Worm (Caenorhabditis elegans) whole organism, late embryonic: ENCODE results near the gene mlc-2.
"Not testable (repeated sequence)": the region's sequence is repeated elsewhere in the genome, so short reads cannot be mapped to it uniquely, and the experiment has no call there.

Experiments used
- C08G9.2 ChIP-seq: sonication (generic microtip); optimal IDR thresholded peaks from 2 replicates; lab custom pipeline; 2016; ENCODE audit warnings: mild to moderate bottlenecking, missing genetic modification characterization, moderate library complexity, missing compliant biosample characterization
- C38D4.7 ChIP-seq: fragments of 200-800 bp; sonication (Bioruptor generic); optimal IDR thresholded peaks from 2 replicates; lab custom pipeline; 2018; ENCODE audit warnings: mild to moderate bottlenecking, missing genetic modification characterization, moderate library complexity, missing compliant biosample characterization
- F13H6.1 ChIP-seq: sonication (generic microtip); optimal IDR thresholded peaks from 2 replicates; lab custom pipeline; 2016; ENCODE audit warnings: missing genetic modification characterization, missing compliant biosample characterization
- K02D7.2 ChIP-seq: sonication (generic microtip); optimal IDR thresholded peaks from 2 replicates; lab custom pipeline; 2017; ENCODE audit warnings: mild to moderate bottlenecking, missing genetic modification characterization, missing compliant biosample characterization
- K09A11.1 ChIP-seq: sonication (generic microtip); optimal IDR thresholded peaks from 2 replicates; lab custom pipeline; 2017; ENCODE audit warnings: antibody characterized with exemption, mild to moderate bottlenecking, missing genetic modification characterization, missing compliant biosample characterization; ENCODE audit not compliant: insufficient read depth
- T23F11.4 ChIP-seq: fragments of 200-800 bp; sonication (Bioruptor generic); optimal IDR thresholded peaks from 2 replicates; lab custom pipeline; 2018; ENCODE audit warnings: mild to moderate bottlenecking, missing genetic modification characterization, missing compliant biosample characterization
- Y22D7AL.16 ChIP-seq: sonication (generic microtip); optimal IDR thresholded peaks from 2 replicates; lab custom pipeline; 2016; ENCODE audit warnings: missing genetic modification characterization, missing compliant biosample characterization
- ama-1 ChIP-seq: fragments of 150-350 bp; optimal IDR thresholded peaks from 2 replicates; lab custom pipeline; 2014
- ceh-14 ChIP-seq: sonication (generic microtip); optimal IDR thresholded peaks from 2 replicates; lab custom pipeline; 2016; ENCODE audit warnings: missing genotype, missing genetic modification characterization, missing compliant biosample characterization
- ceh-18 ChIP-seq: sonication (generic microtip); optimal IDR thresholded peaks from 2 replicates; lab custom pipeline; 2016; ENCODE audit warnings: missing genetic modification characterization, missing compliant biosample characterization
- ceh-22 ChIP-seq: sonication (generic microtip); optimal IDR thresholded peaks from 2 replicates; lab custom pipeline; 2017; ENCODE audit warnings: missing biosample characterization, missing genetic modification characterization
- ceh-31 ChIP-seq: sonication (generic microtip); optimal IDR thresholded peaks from 2 replicates; lab custom pipeline; 2016; ENCODE audit warnings: missing genetic modification characterization, missing compliant biosample characterization
- ceh-34 ChIP-seq: sonication (generic microtip); optimal IDR thresholded peaks from 2 replicates; lab custom pipeline; 2016; ENCODE audit warnings: mild to moderate bottlenecking, missing genetic modification characterization, missing compliant biosample characterization
- ceh-45 ChIP-seq: fragments of 200-800 bp; sonication (Bioruptor generic); IDR thresholded peaks from 2 replicates; pipeline ENCODE4 v1.3.6; 2022; ENCODE audit warnings: missing genetic modification reagents, missing genetic modification characterization, missing compliant biosample characterization
- ceh-48 ChIP-seq: sonication (generic microtip); optimal IDR thresholded peaks from 2 replicates; lab custom pipeline; 2016; ENCODE audit warnings: missing genetic modification characterization, inconsistent platforms, missing compliant biosample characterization
- ceh-9 ChIP-seq: sonication (generic microtip); optimal IDR thresholded peaks from 2 replicates; lab custom pipeline; 2016; ENCODE audit warnings: mild to moderate bottlenecking, missing genetic modification characterization, inconsistent platforms, missing compliant biosample characterization
- che-1 ChIP-seq: sonication (generic microtip); optimal IDR thresholded peaks from 2 replicates; lab custom pipeline; 2016; ENCODE audit warnings: mild to moderate bottlenecking, missing genetic modification characterization, missing compliant biosample characterization
- elt-2 ChIP-seq: sonication (generic microtip); optimal IDR thresholded peaks from 2 replicates; lab custom pipeline; 2016; ENCODE audit warnings: missing genetic modification reagents, missing genetic modification characterization, missing compliant biosample characterization
- elt-4 ChIP-seq: sonication (generic microtip); optimal IDR thresholded peaks from 2 replicates; lab custom pipeline; 2016; ENCODE audit warnings: missing genetic modification characterization, missing compliant biosample characterization
- fax-1 ChIP-seq: sonication (generic microtip); optimal IDR thresholded peaks from 2 replicates; lab custom pipeline; 2016; ENCODE audit warnings: missing genotype, missing genetic modification characterization, missing compliant biosample characterization
- fkh-10 ChIP-seq: fragments of 150-350 bp; optimal IDR thresholded peaks from 2 replicates; lab custom pipeline; 2014; ENCODE audit warnings: missing biosample characterization, missing genetic modification reagents, missing genetic modification characterization
- fkh-6 ChIP-seq: sonication (generic microtip); optimal IDR thresholded peaks from 2 replicates; lab custom pipeline; 2016; ENCODE audit warnings: missing genetic modification characterization, missing compliant biosample characterization
- hlh-15 ChIP-seq: sonication (generic microtip); optimal IDR thresholded peaks from 2 replicates; lab custom pipeline; 2016; ENCODE audit warnings: missing genetic modification characterization, missing compliant biosample characterization
- hlh-30 ChIP-seq: sonication (generic microtip); optimal IDR thresholded peaks from 2 replicates; lab custom pipeline; 2017; ENCODE audit warnings: antibody characterized with exemption, missing genetic modification characterization, missing compliant biosample characterization; ENCODE audit not compliant: insufficient read depth
- hlh-6 ChIP-seq: sonication (generic microtip); optimal IDR thresholded peaks from 2 replicates; lab custom pipeline; 2016; ENCODE audit warnings: missing genotype, missing genetic modification characterization, missing compliant biosample characterization
- nfya-1 ChIP-seq: sonication (generic microtip); optimal IDR thresholded peaks from 2 replicates; lab custom pipeline; 2017; ENCODE audit warnings: missing genetic modification characterization, mild to moderate bottlenecking, missing compliant biosample characterization, antibody characterized with exemption, moderate library complexity
- pag-3 ChIP-seq: sonication (generic microtip); optimal IDR thresholded peaks from 2 replicates; lab custom pipeline; 2016; ENCODE audit warnings: missing compliant biosample characterization, missing genetic modification characterization, borderline replicate concordance
- pat-9 ChIP-seq: fragments of 200-800 bp; sonication (Bioruptor generic); optimal IDR thresholded peaks from 2 replicates; lab custom pipeline; 2018; ENCODE audit warnings: mild to moderate bottlenecking, missing genetic modification characterization, moderate library complexity, missing compliant biosample characterization
- pros-1 ChIP-seq: fragments of 150-350 bp; optimal IDR thresholded peaks from 2 replicates; lab custom pipeline; 2014; ENCODE audit warnings: missing biosample characterization, missing genetic modification reagents, missing genetic modification characterization
- ref-2 ChIP-seq: sonication (generic microtip); optimal IDR thresholded peaks from 2 replicates; lab custom pipeline; 2016; ENCODE audit warnings: missing genetic modification characterization, missing compliant biosample characterization
- rnt-1 ChIP-seq: sonication (generic microtip); optimal IDR thresholded peaks from 2 replicates; lab custom pipeline; 2016; ENCODE audit warnings: missing genetic modification characterization, missing compliant biosample characterization
- sdc-2 ChIP-seq: sonication (generic microtip); optimal IDR thresholded peaks from 2 replicates; lab custom pipeline; 2016; ENCODE audit warnings: missing genotype, missing genetic modification characterization, missing compliant biosample characterization
- sox-2 ChIP-seq: fragments of 200-800 bp; sonication (Bioruptor generic); IDR thresholded peaks from 2 replicates; pipeline ENCODE4 v1.3.6; 2022; ENCODE audit warnings: missing genetic modification reagents, missing genetic modification characterization, missing compliant biosample characterization
- syd-9 ChIP-seq: sonication (generic microtip); optimal IDR thresholded peaks from 2 replicates; lab custom pipeline; 2016; ENCODE audit warnings: mild to moderate bottlenecking, missing genetic modification characterization, moderate library complexity, missing compliant biosample characterization
- tbx-2 ChIP-seq: sonication (generic microtip); optimal IDR thresholded peaks from 2 replicates; lab custom pipeline; 2016; ENCODE audit warnings: missing genetic modification characterization, missing compliant biosample characterization
- tbx-7 ChIP-seq: sonication (generic microtip); optimal IDR thresholded peaks from 2 replicates; lab custom pipeline; 2016; ENCODE audit warnings: missing genotype, missing genetic modification characterization, missing compliant biosample characterization
- unc-3 ChIP-seq, 2 experiments: fragments of 200-800 bp in 1 of 2; sonication (Bioruptor generic) in 1 of 2; sonication (generic microtip) in 1 of 2; conservative IDR thresholded peaks in 1 of 2; optimal IDR thresholded peaks in 1 of 2; 2 replicates each; pipeline versions ENCODE4 v1.3.6 to Lab custom; 2016 to 2022; ENCODE audit warnings: missing compliant biosample characterization in 2 of 2, missing genetic modification characterization in 2 of 2, missing genetic modification reagents in 1 of 2
- unc-42 ChIP-seq: sonication (generic microtip); optimal IDR thresholded peaks from 2 replicates; lab custom pipeline; 2016; ENCODE audit warnings: missing genotype, missing genetic modification characterization, missing compliant biosample characterization
- ztf-16 ChIP-seq: sonication (generic microtip); optimal IDR thresholded peaks from 2 replicates; lab custom pipeline; 2017; ENCODE audit warnings: missing genetic modification characterization, missing compliant biosample characterization

Gene mlc-2

ce11 chrX:17458887-17459286 is 2.5 kb upstream of the mlc-2 start, which contains the start of gene mlc-1:
Gene mlc-1, plus strand, starts transcription at chrX:17459210.
- TF ChIP-seq fkh-6 (tag; lab: Kevin White, UChicago) = no peak
- no peak for TF ChIP-seq unc-42 (tag; lab: Kevin White, UChicago)
- no peak for TF ChIP-seq K09A11.1 (tag; lab: Kevin White, UChicago)
- no peak for TF ChIP-seq Y22D7AL.16 (tag; lab: Kevin White, UChicago)
- no peak for TF ChIP-seq ceh-45
- no peak for TF ChIP-seq sox-2 (GFP tag; lab: Robert Waterston, UW)
- TF ChIP-seq C38D4.7 (GFP tag; lab: Kevin White, UChicago) = no peak
- no peak for TF ChIP-seq hlh-6 (tag; lab: Kevin White, UChicago)
- TF ChIP-seq F13H6.1 (tag; lab: Kevin White, UChicago) = no peak
- no peak for TF ChIP-seq che-1 (tag; lab: Kevin White, UChicago)
- TF ChIP-seq ceh-48 (tag; lab: Kevin White, UChicago) = no peak
- TF ChIP-seq ceh-34 = peak; percentile 27
- no peak for TF ChIP-seq ceh-14 (tag; lab: Kevin White, UChicago)
- peak; percentile 73 for TF ChIP-seq ceh-18 (tag; lab: Kevin White, UChicago)
- peak; percentile 3 for TF ChIP-seq tbx-2 (tag; lab: Kevin White, UChicago)
- TF ChIP-seq ztf-16 (tag; lab: Kevin White, UChicago) = no peak
- no peak for TF ChIP-seq pros-1 (tag; lab: Kevin White, UChicago)
- no peak for TF ChIP-seq ceh-22 (tag; lab: Kevin White, UChicago)
- TF ChIP-seq elt-2 (tag; lab: Kevin White, UChicago) = no peak
- peak; percentile 51 for TF ChIP-seq rnt-1 (tag; lab: Kevin White, UChicago)
- peak; percentile 60 for TF ChIP-seq pat-9 (tag; lab: Kevin White, UChicago)
- no peak for TF ChIP-seq ref-2 (tag; lab: Kevin White, UChicago)
- TF ChIP-seq K02D7.2 (tag; lab: Kevin White, UChicago) = no peak

ce11 chrX:17451410-17451809 is 5.0 kb downstream of the mlc-2 start, which contains the start of gene C36E6.2:
Gene C36E6.2, plus strand, starts transcription at chrX:17451670.
- peak; percentile 83 for TF ChIP-seq sox-2 (GFP tag; lab: Robert Waterston, UW)
- TF ChIP-seq nfya-1 (tag; lab: Kevin White, UChicago) = peak; percentile 63
- peak; percentile 96 for TF ChIP-seq hlh-30 (tag; lab: Kevin White, UChicago)
- TF ChIP-seq fkh-10 (GFP tag; lab: Kevin White, UChicago) = no peak
- peak; percentile 25 for TF ChIP-seq tbx-2 (tag; lab: Kevin White, UChicago)
- peak; percentile 27 for TF ChIP-seq ceh-34
- TF ChIP-seq pat-9 (tag; lab: Kevin White, UChicago) = no peak
- peak; percentile 60 for TF ChIP-seq ceh-31 (tag; lab: Kevin White, UChicago)
- TF ChIP-seq sdc-2 (tag; lab: Kevin White, UChicago) = peak; percentile 61
- no peak for TF ChIP-seq C08G9.2

ce11 chrX:17445239-17445638 is 11.1 kb downstream of the mlc-2 start:
- TF ChIP-seq unc-3 (GFP tag; conservative IDR thresholded peaks at IDR 0.05; lab: Robert Waterston, UW) = peak; percentile 51; the same call in 1 of the 2 replicates
- TF ChIP-seq unc-3 (tag; optimal IDR thresholded peaks at IDR 0.05; lab: Kevin White, UChicago) = not testable (repeated sequence)

- peak; percentile 37; the same call in 1 of the 2 replicates for TF ChIP-seq ceh-45
- TF ChIP-seq unc-3 (GFP tag; conservative IDR thresholded peaks at IDR 0.05; lab: Robert Waterston, UW) = peak; percentile 6; the same call in 1 of the 2 replicates
- TF ChIP-seq unc-3 (tag; optimal IDR thresholded peaks at IDR 0.05; lab: Kevin White, UChicago) = not testable (repeated sequence)
Observed at ce11 chrX:17444683-17445082, 11.7 kb downstream of the mlc-2 start.

ce11 chrX:17438386-17438785 is 18.0 kb downstream of the mlc-2 start, which contains the start of gene C36E6.8:
Gene C36E6.8, plus strand, starts transcription at chrX:17438686.
- TF ChIP-seq ceh-14 (tag; lab: Kevin White, UChicago) (no peak), unc-42 (tag; lab: Kevin White, UChicago) (no peak), tbx-2 (tag; lab: Kevin White, UChicago) (no peak), che-1 (tag; lab: Kevin White, UChicago) (no peak), syd-9 (tag; lab: Kevin White, UChicago) (no peak), fax-1 (no peak), unc-3 (GFP tag; conservative IDR thresholded peaks at IDR 0.05; lab: Robert Waterston, UW) (no peak), unc-3 (tag; optimal IDR thresholded peaks at IDR 0.05; lab: Kevin White, UChicago) (no peak), ceh-9 (tag; lab: Kevin White, UChicago) (no peak), sox-2 (GFP tag; lab: Robert Waterston, UW) (no peak), ama-1 (no peak), ceh-18 (tag; lab: Kevin White, UChicago) (no peak), hlh-15 (tag; lab: Kevin White, UChicago) (no peak), tbx-7 (no peak), hlh-6 (tag; lab: Kevin White, UChicago) (no peak), K09A11.1 (tag; lab: Kevin White, UChicago) (no peak), elt-4 (tag; lab: Kevin White, UChicago) (no peak), ceh-48 (tag; lab: Kevin White, UChicago) (no peak), T23F11.4 (GFP tag; lab: Kevin White, UChicago) (no peak), pag-3 (tag; lab: Kevin White, UChicago) (no peak)
